Fruit fly (Drosophila melanogaster): ENCODE results near the gene CG17568.
A peak's percentile ranks its signal among the peaks of the same experiment; 100 is the strongest.

Gene CG17568

dm6 chr2L:19193703-19194102, 12.2 kb upstream of the CG17568 start (continued):
- no peak for TF ChIP-seq sqz (GFP tag; optimal IDR thresholded peaks at IDR 0.05)
- TF ChIP-seq Aef1 (GFP tag; IDR thresholded peaks at IDR 0.05): no peak
- no peak for TF ChIP-seq Lpt (GFP tag; optimal IDR thresholded peaks at IDR 0.05)
- no peak for TF ChIP-seq Ravus (GFP tag; IDR thresholded peaks at IDR 0.05)
- TF ChIP-seq CG30020 (tag; optimal IDR thresholded peaks at IDR 0.05): no peak
- no peak for TF ChIP-seq pan (optimal IDR thresholded peaks at IDR 0.05)
- no peak for TF ChIP-seq pan (GFP tag; optimal IDR thresholded peaks at IDR 0.05 in 1 of 2, IDR thresholded peaks at IDR 0.05 in 1 of 2)
- no peak for TF ChIP-seq jing (GFP tag; optimal IDR thresholded peaks at IDR 0.05)
- no peak for TF ChIP-seq CG15269 (tag; optimal IDR thresholded peaks at IDR 0.05)
- no peak for TF ChIP-seq CG4617 (GFP tag; optimal IDR thresholded peaks at IDR 0.05; ENCODE audit: borderline replicate concordance)
- no peak for TF ChIP-seq schlank (tag; optimal IDR thresholded peaks at IDR 0.05)
- no peak for TF ChIP-seq CG1792 (GFP tag; optimal IDR thresholded peaks at IDR 0.05)
- 0 out of 2 replicates have a peak, but pooled peaks have one; percentile 15 for TF ChIP-seq CG14441 (GFP tag; IDR thresholded peaks at IDR 0.05)
- peak; percentile 8 for TF ChIP-seq dmrt99B (tag; optimal IDR thresholded peaks at IDR 0.05)
- peak; percentile 8 for TF ChIP-seq tin (GFP tag; optimal IDR thresholded peaks at IDR 0.05)
- TF ChIP-seq Deaf1 (tag; optimal IDR thresholded peaks at IDR 0.05): no peak
- TF ChIP-seq CG11696 (GFP tag; IDR thresholded peaks at IDR 0.05): no peak
- no peak for TF ChIP-seq CG13775 (GFP tag; optimal IDR thresholded peaks at IDR 0.05)
- TF ChIP-seq CG12659 (GFP tag; optimal IDR thresholded peaks at IDR 0.05): no peak
- TF ChIP-seq tgo (GFP tag; IDR thresholded peaks at IDR 0.05): no peak
- TF ChIP-seq Hr3 (GFP tag; optimal IDR thresholded peaks at IDR 0.05): no peak
- TF ChIP-seq CG3726 (GFP tag; IDR thresholded peaks at IDR 0.05): no peak
- no peak for TF ChIP-seq CG17568 (GFP tag; optimal IDR thresholded peaks at IDR 0.05)
- no peak for TF ChIP-seq esg (GFP tag; conservative IDR thresholded peaks at IDR 0.05)
- TF ChIP-seq CG30431 (GFP tag; optimal IDR thresholded peaks at IDR 0.05): no peak
- TF ChIP-seq danr (GFP tag; IDR thresholded peaks at IDR 0.05): no peak
- TF ChIP-seq CG2712 (tag; optimal IDR thresholded peaks at IDR 0.05): peak; percentile 33
- no peak for TF ChIP-seq CG16863 (GFP tag; optimal IDR thresholded peaks at IDR 0.05)
- TF ChIP-seq CG17802 (tag; optimal IDR thresholded peaks at IDR 0.05): no peak
- no peak for TF ChIP-seq Elba2 (GFP tag; optimal IDR thresholded peaks at IDR 0.05)
- TF ChIP-seq bcd (GFP tag; optimal IDR thresholded peaks at IDR 0.05): no peak
- TF ChIP-seq CG1832 (GFP tag; optimal IDR thresholded peaks at IDR 0.05): no peak
- TF ChIP-seq Ptx1 (GFP tag; IDR thresholded peaks at IDR 0.05): 0 out of 2 replicates have a peak, but pooled peaks have one; percentile 25
- no peak for TF ChIP-seq bowl (GFP tag; IDR thresholded peaks at IDR 0.05)
- TF ChIP-seq abd-A (tag; optimal IDR thresholded peaks at IDR 0.05): no peak
- no peak for TF ChIP-seq gt (GFP tag; IDR thresholded peaks at IDR 0.05)
- no peak for TF ChIP-seq her (GFP tag; optimal IDR thresholded peaks at IDR 0.05)
- TF ChIP-seq Sin3A (optimal IDR thresholded peaks at IDR 0.05): no peak
- TF ChIP-seq gsb-n (tag; optimal IDR thresholded peaks at IDR 0.05): no peak
- no peak for TF ChIP-seq CG15011 (GFP tag; optimal IDR thresholded peaks at IDR 0.05)
- no peak for TF ChIP-seq CG2202 (tag; optimal IDR thresholded peaks at IDR 0.05)
- no peak for TF ChIP-seq CG34224 (GFP tag; IDR thresholded peaks at IDR 0.05; ENCODE audit: partially characterized antibody)
- no peak for TF ChIP-seq CG1024 (GFP tag; IDR thresholded peaks at IDR 0.05)
- no peak for TF ChIP-seq insv (GFP tag; optimal IDR thresholded peaks at IDR 0.05)
- no peak for TF ChIP-seq sug (tag; optimal IDR thresholded peaks at IDR 0.05)
- no peak for TF ChIP-seq ap (GFP tag; IDR thresholded peaks at IDR 0.05)
- TF ChIP-seq Opbp (GFP tag; IDR thresholded peaks at IDR 0.05; ENCODE audit: partially characterized antibody): no peak
- no peak for TF ChIP-seq CG31441 (GFP tag; IDR thresholded peaks at IDR 0.05)
- no peak for TF ChIP-seq Fer2 (tag; optimal IDR thresholded peaks at IDR 0.05)
- no peak for TF ChIP-seq H2.0 (GFP tag; IDR thresholded peaks at IDR 0.05)
- TF ChIP-seq nerfin-2 (GFP tag; IDR thresholded peaks at IDR 0.05; ENCODE audit: partially characterized antibody): no peak
- TF ChIP-seq mld (GFP tag; IDR thresholded peaks at IDR 0.05; ENCODE audit: partially characterized antibody): no peak
- TF ChIP-seq BtbVII (GFP tag; optimal IDR thresholded peaks at IDR 0.05): no peak
